Fruit fly (Drosophila melanogaster): ENCODE results near the gene DCTN1-p150.
A peak's percentile ranks its signal among the peaks of the same experiment; 100 is the strongest.

dm6 chr3L:13923332-13924272 is 5.6 kb upstream of the DCTN1-p150 start:
- TF ChIP-seq ovo (GFP tag; optimal IDR thresholded peaks at IDR 0.05): no peak
- TF ChIP-seq pad (GFP tag; optimal IDR thresholded peaks at IDR 0.05): no peak
- TF ChIP-seq CG1620 (GFP tag; optimal IDR thresholded peaks at IDR 0.05): no peak
- no peak for TF ChIP-seq CG33017 (tag; optimal IDR thresholded peaks at IDR 0.05)
- peak; percentile 68 for TF ChIP-seq kay (GFP tag; ENCODE audit: borderline replicate concordance)
- TF ChIP-seq cic (GFP tag; optimal IDR thresholded peaks at IDR 0.05): no peak
- no peak for TF ChIP-seq CG11617 (GFP tag; optimal IDR thresholded peaks at IDR 0.05)
- no peak for TF ChIP-seq cnc (optimal IDR thresholded peaks at IDR 0.05)
- peak; percentile 24 for TF ChIP-seq Crg-1 (GFP tag; optimal IDR thresholded peaks at IDR 0.05)

Data from whole organism, adult.